Worm (Caenorhabditis elegans) whole organism, early embryonic: Measurements from ENCODE around the gene clc-32.

ENCODE experiments used
- B0310.2 ChIP-seq: sonication (generic microtip); optimal IDR thresholded peaks from 2 replicates; lab custom pipeline; 2016; ENCODE audit warnings: mild to moderate bottlenecking, missing genetic modification characterization, missing compliant biosample characterization
- F13C5.2 ChIP-seq: sonication (generic microtip); optimal IDR thresholded peaks from 2 replicates; lab custom pipeline; 2017; ENCODE audit warnings: mild to moderate bottlenecking, missing genetic modification characterization, inconsistent platforms, missing compliant biosample characterization
- ama-1 ChIP-seq: fragments of 150-350 bp; optimal IDR thresholded peaks from 2 replicates; lab custom pipeline; 2014
- ceh-13 ChIP-seq: fragments of 200-800 bp; sonication (Bioruptor generic); optimal IDR thresholded peaks from 2 replicates; lab custom pipeline; 2018; ENCODE audit warnings: mild to moderate bottlenecking, missing genetic modification characterization, missing compliant biosample characterization
- ets-7 ChIP-seq: sonication (generic microtip); optimal IDR thresholded peaks from 2 replicates; lab custom pipeline; 2016; ENCODE audit warnings: missing genotype, missing genetic modification characterization, missing compliant biosample characterization
- hmbx-1 ChIP-seq: sonication (generic microtip); optimal IDR thresholded peaks from 2 replicates; lab custom pipeline; 2016; ENCODE audit warnings: mild to moderate bottlenecking, missing genetic modification characterization, missing compliant biosample characterization
- hmg-4 ChIP-seq: fragments of 200-800 bp; sonication (Bioruptor generic); optimal IDR thresholded peaks from 2 replicates; lab custom pipeline; 2018; ENCODE audit warnings: mild to moderate bottlenecking, missing genetic modification characterization, missing compliant biosample characterization
- hnd-1 ChIP-seq: sonication (generic microtip); optimal IDR thresholded peaks from 2 replicates; lab custom pipeline; 2016; ENCODE audit warnings: missing genetic modification characterization, missing compliant biosample characterization
- pes-1 ChIP-seq: fragments of 200-800 bp; sonication (Bioruptor generic); IDR thresholded peaks from 2 replicates; pipeline ENCODE4 v1.3.6; 2022; ENCODE audit warnings: missing genetic modification reagents, missing genetic modification characterization, missing compliant biosample characterization
- tbx-11 ChIP-seq: fragments of 200-800 bp; sonication (Bioruptor generic); IDR thresholded peaks from 2 replicates; pipeline ENCODE4 v1.3.6; 2022; ENCODE audit warnings: missing genetic modification characterization, missing compliant biosample characterization
- tbx-37 ChIP-seq: fragments of 200-800 bp; sonication (Bioruptor generic); conservative IDR thresholded peaks from 2 replicates; pipeline ENCODE4 v1.3.6; 2022; ENCODE audit warnings: missing genetic modification reagents, missing genetic modification characterization, missing compliant biosample characterization
- tra-4 ChIP-seq: sonication (generic microtip); optimal IDR thresholded peaks from 2 replicates; lab custom pipeline; 2017; ENCODE audit warnings: missing genetic modification characterization, missing compliant biosample characterization

DNA sequence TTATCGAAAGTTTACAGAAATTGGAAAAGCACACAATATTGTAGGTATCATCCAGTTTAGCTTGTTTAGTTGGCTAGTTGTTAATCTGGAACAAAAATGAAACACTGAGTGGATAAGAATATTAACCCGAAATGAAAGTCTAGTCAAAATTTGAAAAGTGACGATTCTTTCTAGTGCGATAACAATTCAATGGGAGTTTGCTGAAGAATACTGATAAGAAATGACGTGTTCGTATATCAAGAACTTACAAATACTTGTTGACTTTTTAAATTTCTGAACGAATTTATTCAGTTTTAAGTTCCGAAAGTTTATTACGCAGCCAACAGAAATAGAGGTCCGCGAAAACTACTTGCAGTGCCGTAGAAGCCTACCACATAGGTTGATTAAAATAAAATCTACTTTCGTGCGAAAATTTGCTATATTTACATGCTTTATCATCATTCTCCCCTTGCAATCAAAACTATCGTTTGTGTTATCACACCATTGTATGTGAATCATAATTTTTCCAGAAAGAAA, 2.2 kb upstream of the clc-32 start, which contains the start of gene fbxa-88:
- TF ChIP-seq pes-1 (GFP tag; lab: Robert Waterston, UW) (no peak), hmg-4 (no peak), hnd-1 (tag; lab: Kevin White, UChicago) (no peak), tra-4 (no peak), B0310.2 (tag; lab: Kevin White, UChicago) (no peak), ets-7 (tag; lab: Kevin White, UChicago) (no peak), ceh-13 (GFP tag; lab: Kevin White, UChicago) (no peak), tbx-11 (GFP tag; lab: Robert Waterston, UW) (no peak), hmbx-1 (tag; lab: Kevin White, UChicago) (no peak), ama-1 (lab: Kevin White, UChicago) (no peak), tbx-37 (GFP tag; lab: Robert Waterston, UW) (no peak), F13C5.2 (no peak)
